Fruit fly (Drosophila melanogaster) S2 (cell line): ENCODE data around the gene CG12112.

ENCODE experiments used
- CG8478 ChIP-seq: fragments of >200 bp; optimal IDR thresholded peaks from 2 replicates; lab custom pipeline; 2018
- CTCF ChIP-seq, 2 experiments: fragments of >200 bp; optimal IDR thresholded peaks; 2 replicates each; lab custom pipeline; 2018

dm6 chrX:8569038-8569437 lies 9.0 kb upstream of the CG12112 start:
- TF ChIP-seq CG8478 (lab: Kevin White, UChicago), result no peak
- no peak for TF ChIP-seq CTCF (optimal IDR thresholded peaks at IDR 0.05; lab: Kevin White, UChicago)
